Fruit fly (Drosophila melanogaster): ENCODE data around the gene CG13458.

Gene CG13458

dm6 chr3L:15125077-15125652, 11.8 kb downstream of the CG13458 start, which contains the start of gene CG16959 (continued):
- TF ChIP-seq CG7839 (tag; optimal IDR thresholded peaks at IDR 0.05) (no peak), Usf (GFP tag; optimal IDR thresholded peaks at IDR 0.05) (no peak), CG14050 (GFP tag; IDR thresholded peaks at IDR 0.05) (no peak), salm (tag; optimal IDR thresholded peaks at IDR 0.05) (no peak), CG14965 (GFP tag; optimal IDR thresholded peaks at IDR 0.05; ENCODE audit: borderline replicate concordance) (no peak), seq (GFP tag; IDR thresholded peaks at IDR 0.05) (no peak), Awh (GFP tag; IDR thresholded peaks at IDR 0.05) (no peak), CG6854 (GFP tag; optimal IDR thresholded peaks at IDR 0.05) (no peak), Sin3A (optimal IDR thresholded peaks at IDR 0.05) (no peak), lmd (GFP tag; IDR thresholded peaks at IDR 0.05) (no peak), gsb-n (tag; optimal IDR thresholded peaks at IDR 0.05) (no peak), toy (GFP tag; IDR thresholded peaks at IDR 0.05) (no peak), Oli (tag; optimal IDR thresholded peaks at IDR 0.05) (no peak), unc-4 (GFP tag; IDR thresholded peaks at IDR 0.05; ENCODE audit: partially characterized antibody) (no peak), Vsx1 (GFP tag; optimal IDR thresholded peaks at IDR 0.05) (no peak), Sry-δ (GFP tag; optimal IDR thresholded peaks at IDR 0.05) (no peak), CG7745 (tag; optimal IDR thresholded peaks at IDR 0.05) (no peak), mam (GFP tag; optimal IDR thresholded peaks at IDR 0.05) (no peak), Six4 (GFP tag; optimal IDR thresholded peaks at IDR 0.05) (no peak), Asciz (GFP tag; optimal IDR thresholded peaks at IDR 0.05) (no peak), tx (GFP tag; optimal IDR thresholded peaks at IDR 0.05) (no peak), CG10431 (GFP tag; optimal IDR thresholded peaks at IDR 0.05) (no peak), al (GFP tag; IDR thresholded peaks at IDR 0.05) (no peak), cas (GFP tag; IDR thresholded peaks at IDR 0.05) (no peak), CG11093 (GFP tag; IDR thresholded peaks at IDR 0.05) (no peak), NFAT (GFP tag; IDR thresholded peaks at IDR 0.05) (0 out of 2 replicates have a peak, but pooled peaks have one; percentile 2), CG15514 (GFP tag; optimal IDR thresholded peaks at IDR 0.05) (peak; percentile 27), CG31365 (tag; optimal IDR thresholded peaks at IDR 0.05) (no peak), CG30020 (tag; optimal IDR thresholded peaks at IDR 0.05) (no peak), TFAM (GFP tag; optimal IDR thresholded peaks at IDR 0.05) (no peak), cg (GFP tag; optimal IDR thresholded peaks at IDR 0.05) (no peak), NC2α (GFP tag; optimal IDR thresholded peaks at IDR 0.05) (no peak), CG17359 (tag; optimal IDR thresholded peaks at IDR 0.05) (no peak), CG11398 (GFP tag; optimal IDR thresholded peaks at IDR 0.05) (no peak), Med (GFP tag) (no peak), dati (GFP tag; IDR thresholded peaks at IDR 0.05) (no peak), CG8388 (GFP tag; optimal IDR thresholded peaks at IDR 0.05) (no peak), lov (optimal IDR thresholded peaks at IDR 0.05) (no peak), lov (GFP tag; IDR thresholded peaks at IDR 0.05) (no peak), Stat92E (GFP tag; optimal IDR thresholded peaks at IDR 0.05) (no peak), vnd (GFP tag; IDR thresholded peaks at IDR 0.05; ENCODE audit: partially characterized antibody) (no peak), ro (GFP tag; IDR thresholded peaks at IDR 0.05) (no peak), kay (GFP tag; optimal IDR thresholded peaks at IDR 0.05) (no peak), aop (GFP tag; IDR thresholded peaks at IDR 0.05) (no peak), CG12236 (GFP tag; optimal IDR thresholded peaks at IDR 0.05) (no peak), CG32532 (GFP tag; IDR thresholded peaks at IDR 0.05) (no peak), az2 (GFP tag; optimal IDR thresholded peaks at IDR 0.05) (no peak), Myb (GFP tag; optimal IDR thresholded peaks at IDR 0.05) (no peak), Tbp (GFP tag; optimal IDR thresholded peaks at IDR 0.05) (no peak), jing (GFP tag; optimal IDR thresholded peaks at IDR 0.05) (no peak), Bgb (GFP tag; IDR thresholded peaks at IDR 0.05; ENCODE audit: partially characterized antibody) (peak; percentile 27; the same call in 1 of the 2 replicates), CG8089 (GFP tag; optimal IDR thresholded peaks at IDR 0.05) (no peak)

Measured in whole organism, embryonic.